Fruit fly (Drosophila melanogaster) whole organism, wandering third instar larva: ENCODE measurements around the gene CG31230.

Source experiments
- Abd-B ChIP-seq: fragments of >200 bp; optimal IDR thresholded peaks from 2 replicates; lab custom pipeline; 2017; ENCODE audit warnings: missing biosample characterization, missing genetic modification characterization
- CG32264 ChIP-seq: fragments of 200-800 bp; sonication (Bioruptor generic); optimal IDR thresholded peaks from 2 replicates; lab custom pipeline; 2016; ENCODE audit warnings: missing biosample characterization, missing genetic modification characterization
- CG9705 ChIP-seq: fragments of 200-800 bp; sonication (Bioruptor generic); optimal IDR thresholded peaks from 2 replicates; lab custom pipeline; 2018; ENCODE audit warnings: missing biosample characterization, mild to moderate bottlenecking, missing genetic modification characterization
- CrebA ChIP-seq: fragments of 200-800 bp; sonication (Bioruptor generic); optimal IDR thresholded peaks from 2 replicates; lab custom pipeline; 2016; ENCODE audit warnings: missing biosample characterization, mild to moderate bottlenecking, missing genetic modification characterization, borderline replicate concordance
- Dfd ChIP-seq: fragments of >200 bp; optimal IDR thresholded peaks from 2 replicates; lab custom pipeline; 2017; ENCODE audit warnings: missing biosample characterization, missing genetic modification characterization
- Dif ChIP-seq: fragments of 200-275, 200-300 bp; sonication (Bioruptor generic); optimal IDR thresholded peaks from 2 replicates; lab custom pipeline; 2018; ENCODE audit warnings: missing biosample characterization, missing genetic modification characterization; ENCODE audit not compliant: partially characterized antibody
- HLH106 ChIP-seq: fragments of 200-800 bp; optimal IDR thresholded peaks from 3 replicates; lab custom pipeline; 2019; ENCODE audit warnings: missing biosample characterization, mild to moderate bottlenecking, missing genetic modification characterization, moderate library complexity
- Hnf4 ChIP-seq: fragments of 200-800 bp; sonication (Bioruptor generic); optimal IDR thresholded peaks from 2 replicates; lab custom pipeline; 2016; ENCODE audit warnings: missing biosample characterization, mild to moderate bottlenecking, missing genetic modification characterization
- Hr83 ChIP-seq: fragments of 200-300 bp; sonication (Bioruptor generic); optimal IDR thresholded peaks from 2 replicates; lab custom pipeline; 2016; ENCODE audit warnings: missing biosample characterization, mild to moderate bottlenecking, missing genetic modification characterization, moderate library complexity; ENCODE audit not compliant: poor library complexity, severe bottlenecking
- Mio ChIP-seq: sonication (Bioruptor generic); optimal IDR thresholded peaks from 2 replicates; lab custom pipeline; 2016; ENCODE audit warnings: missing biosample characterization, missing genetic modification characterization
- Myc ChIP-seq: fragments of >200 bp; optimal IDR thresholded peaks from 2 replicates; lab custom pipeline; 2017
- N ChIP-seq: fragments of >200 bp; optimal IDR thresholded peaks from 2 replicates; lab custom pipeline; 2018; ENCODE audit warnings: missing biosample characterization, missing external identifiers, missing genetic modification characterization
- Rel ChIP-seq, 2 experiments: fragments of 200-800 bp; sonication (Bioruptor generic) in 1 of 2; optimal IDR thresholded peaks; 2 replicates in 1 of 2; 3 replicates in 1 of 2; lab custom pipeline; 2016 to 2019; ENCODE audit warnings: mild to moderate bottlenecking in 2 of 2, missing biosample characterization in 2 of 2, missing genetic modification characterization in 2 of 2, moderate library complexity in 1 of 2
- Sp1 ChIP-seq: fragments of 200-800 bp; sonication (Bioruptor generic); optimal IDR thresholded peaks from 3 replicates; lab custom pipeline; 2019; ENCODE audit warnings: missing biosample characterization, mild to moderate bottlenecking, missing genetic modification characterization, moderate library complexity
- Vsx2 ChIP-seq: fragments of 200-300, 225-300 bp; sonication (Bioruptor generic); optimal IDR thresholded peaks from 2 replicates; lab custom pipeline; 2018; ENCODE audit warnings: missing biosample characterization, missing genetic modification characterization; ENCODE audit not compliant: partially characterized antibody
- br ChIP-seq: fragments of 200-800 bp; sonication (Bioruptor generic); optimal IDR thresholded peaks from 2 replicates; lab custom pipeline; 2016; ENCODE audit warnings: missing biosample characterization, missing genetic modification characterization
- brk ChIP-seq: fragments of 200-800 bp; sonication (Bioruptor generic); optimal IDR thresholded peaks from 2 replicates; lab custom pipeline; 2016; ENCODE audit warnings: missing biosample characterization, mild to moderate bottlenecking, missing genetic modification characterization
- dl ChIP-seq, 2 experiments: fragments of 175-275, 200-275 bp in 1 of 2; fragments of 200-275 bp in 1 of 2; sonication (Bioruptor generic); optimal IDR thresholded peaks; lab custom pipeline; 2018; ENCODE audit warnings: mild to moderate bottlenecking in 2 of 2, missing biosample characterization in 2 of 2, missing genetic modification characterization in 2 of 2, moderate library complexity in 2 of 2; ENCODE audit not compliant: partially characterized antibody in 2 of 2, insufficient read depth in 1 of 2
- dmrt93B ChIP-seq: fragments of 200-800 bp; sonication (Bioruptor generic); optimal IDR thresholded peaks from 2 replicates; lab custom pipeline; 2018; ENCODE audit warnings: missing biosample characterization, mild to moderate bottlenecking, missing genetic modification characterization
- dsf ChIP-seq: sonication (Bioruptor generic); optimal IDR thresholded peaks from 2 replicates; lab custom pipeline; 2016; ENCODE audit warnings: missing biosample characterization, missing genetic modification characterization, borderline replicate concordance
- ey ChIP-seq: fragments of 200-800 bp; sonication (Bioruptor generic); optimal IDR thresholded peaks from 2 replicates; lab custom pipeline; 2016; ENCODE audit warnings: missing biosample characterization, missing genetic modification characterization
- foxo ChIP-seq, 2 experiments: fragments of 200-800 bp; sonication (Bioruptor generic); optimal IDR thresholded peaks; 2 replicates in 1 of 2; 3 replicates in 1 of 2; lab custom pipeline; 2016 to 2017; ENCODE audit warnings: missing biosample characterization in 2 of 2, missing genetic modification characterization in 2 of 2
- h ChIP-seq: fragments of 200-800 bp; sonication (Bioruptor generic); optimal IDR thresholded peaks from 3 replicates; lab custom pipeline; 2016; ENCODE audit warnings: missing biosample characterization, mild to moderate bottlenecking, missing genetic modification characterization
- jim ChIP-seq: fragments of 175-275, 200-325 bp; sonication (Bioruptor generic); optimal IDR thresholded peaks from 2 replicates; lab custom pipeline; 2016; ENCODE audit warnings: missing biosample characterization, mild to moderate bottlenecking, missing genetic modification characterization
- lola ChIP-seq: fragments of >200 bp; optimal IDR thresholded peaks from 2 replicates; lab custom pipeline; 2017; ENCODE audit warnings: missing biosample characterization, missing genetic modification characterization
- psq ChIP-seq: fragments of 200-800 bp; sonication (Bioruptor generic); optimal IDR thresholded peaks from 3 replicates; lab custom pipeline; 2017; ENCODE audit warnings: missing biosample characterization, mild to moderate bottlenecking, missing genetic modification characterization, moderate library complexity
- rgr ChIP-seq: fragments of 200-800 bp; sonication (Bioruptor generic); optimal IDR thresholded peaks from 3 replicates; lab custom pipeline; 2016; ENCODE audit warnings: missing biosample characterization, mild to moderate bottlenecking, missing genetic modification characterization
- sv ChIP-seq: fragments of 200-800 bp; sonication (Bioruptor generic); optimal IDR thresholded peaks from 3 replicates; lab custom pipeline; 2016; ENCODE audit warnings: missing biosample characterization, missing genetic modification characterization
- tai ChIP-seq: sonication (Bioruptor generic); optimal IDR thresholded peaks from 2 replicates; lab custom pipeline; 2016; ENCODE audit warnings: missing biosample characterization, missing genetic modification characterization
- usp ChIP-seq: fragments of >200 bp; optimal IDR thresholded peaks from 2 replicates; lab custom pipeline; 2017; ENCODE audit warnings: missing biosample characterization, missing genetic modification characterization
- woc ChIP-seq: sonication (Bioruptor generic); optimal IDR thresholded peaks from 2 replicates; lab custom pipeline; 2016; ENCODE audit warnings: missing biosample characterization, mild to moderate bottlenecking, missing genetic modification characterization

The CG31230 gene

dm6 chr3R:18671112-18671729 lies at the start of gene CG31230:
CG31230 (plus strand) TSS chr3R:18671679.
- TF ChIP-seq CrebA (GFP tag; lab: Kevin White, UChicago), result no peak

- TF ChIP-seq CG9705 (GFP tag; lab: Kevin White, UChicago), result no peak
- TF ChIP-seq h, result peak; percentile 17
- TF ChIP-seq dmrt93B (GFP tag; lab: Kevin White, UChicago), result no peak
- TF ChIP-seq dl (GFP tag; optimal IDR thresholded peaks at IDR 0.05; lab: Kevin White, UChicago; ENCODE audit: insufficient read depth in 1 of 2, partially characterized antibody in 2 of 2), result no peak
- no peak for TF ChIP-seq psq
- no peak for TF ChIP-seq CG32264
- TF ChIP-seq CrebA (GFP tag; lab: Kevin White, UChicago), result no peak
- TF ChIP-seq foxo (GFP tag; optimal IDR thresholded peaks at IDR 0.05; lab: Kevin White, UChicago), result no peak
These were observed 46.9 kb upstream of the CG31230 start for dm6 chr3R:18624541-18624940.

- TF ChIP-seq ey, result no peak
- TF ChIP-seq Abd-B, result no peak
- no peak for TF ChIP-seq lola
- TF ChIP-seq HLH106 (tag; lab: Kevin White, UChicago), result peak; percentile 4
- TF ChIP-seq Sp1 (GFP tag; lab: Kevin White, UChicago), result no peak
- no peak for TF ChIP-seq br (GFP tag; lab: Kevin White, UChicago)
- no peak for TF ChIP-seq Hnf4 (GFP tag; lab: Kevin White, UChicago)
- no peak for TF ChIP-seq h
- TF ChIP-seq usp (GFP tag; lab: Kevin White, UChicago), result no peak
- no peak for TF ChIP-seq psq
- TF ChIP-seq dmrt93B (GFP tag; lab: Kevin White, UChicago), result no peak
- TF ChIP-seq Mio (GFP tag; lab: Kevin White, UChicago), result no peak
- no peak for TF ChIP-seq Hr83 (GFP tag; lab: Kevin White, UChicago)
- no peak for TF ChIP-seq tai (GFP tag; lab: Kevin White, UChicago)
- no peak for TF ChIP-seq brk (GFP tag; lab: Kevin White, UChicago)
- TF ChIP-seq CG9705 (GFP tag; lab: Kevin White, UChicago), result no peak
- TF ChIP-seq rgr, result no peak
- no peak for TF ChIP-seq Dfd
- TF ChIP-seq jim (GFP tag; lab: Kevin White, UChicago), result no peak
- TF ChIP-seq N (GFP tag; lab: Kevin White, UChicago), result no peak
- TF ChIP-seq Myc (lab: Kevin White, UChicago), result peak; percentile 93
- TF ChIP-seq Rel (GFP tag; optimal IDR thresholded peaks at IDR 0.05; lab: Kevin White, UChicago), result no peak
- TF ChIP-seq Rel (tag; optimal IDR thresholded peaks at IDR 0.05; lab: Kevin White, UChicago), result no peak
- peak; percentile 18 for TF ChIP-seq CrebA (GFP tag; lab: Kevin White, UChicago)
- no peak for TF ChIP-seq woc (GFP tag; lab: Kevin White, UChicago)
- TF ChIP-seq dsf, result no peak
- no peak for TF ChIP-seq sv (GFP tag; lab: Kevin White, UChicago)
- no peak for TF ChIP-seq Dif (GFP tag; lab: Kevin White, UChicago)
- TF ChIP-seq Vsx2, result peak; percentile 48
These were observed 43.1 kb upstream of the CG31230 start for dm6 chr3R:18628311-18628811.

- peak; percentile 12 for TF ChIP-seq h
- TF ChIP-seq Abd-B, result no peak
- TF ChIP-seq, all 38 proteins: peak for 1
These were observed 38.4 kb upstream of the CG31230 start for dm6 chr3R:18633099-18633498.

dm6 chr3R:18639662-18640061 lies 31.8 kb upstream of the CG31230 start:
- TF ChIP-seq rgr (no peak), CrebA (GFP tag; lab: Kevin White, UChicago) (no peak), h (no peak), brk (GFP tag; lab: Kevin White, UChicago) (no peak), HLH106 (tag; lab: Kevin White, UChicago) (peak; percentile 1)
